Worm (Caenorhabditis elegans): Measurements from ENCODE around the gene popl-1.

popl-1 gene

DNA sequence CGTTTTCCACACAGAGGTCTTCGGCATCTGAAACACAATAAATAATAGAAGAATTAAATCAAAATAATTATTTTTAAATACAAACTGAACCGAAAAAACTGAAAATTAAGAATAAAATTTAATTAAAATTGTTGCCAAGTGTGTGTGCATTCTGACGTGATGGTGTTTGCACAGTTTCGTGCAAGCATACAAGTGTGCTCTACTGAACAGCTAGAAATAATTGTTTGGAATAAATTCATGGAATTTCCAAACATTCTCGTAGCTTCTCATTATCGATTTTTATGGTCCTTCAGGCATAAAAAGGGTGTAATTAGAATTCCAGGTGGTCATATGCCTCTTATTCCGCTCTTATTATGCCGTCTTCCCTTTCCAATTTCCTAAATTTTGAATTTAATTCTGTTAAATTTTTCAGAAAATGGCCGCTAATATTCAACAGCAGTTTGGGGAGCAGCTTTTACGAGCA is 1.1 kb upstream of the popl-1 start, which contains the start of the genes mrps-17 and txdc-9 (continued):
- TF ChIP-seq ceh-44 (GFP tag; IDR thresholded peaks at IDR 0.05) = no peak
- TF ChIP-seq hlh-30 (tag; optimal IDR thresholded peaks at IDR 0.05; ENCODE audit: insufficient read depth) = no peak
- TF ChIP-seq nhr-6 (tag; optimal IDR thresholded peaks at IDR 0.05) = peak; percentile 84
- no peak for TF ChIP-seq D1046.2 (GFP tag; IDR thresholded peaks at IDR 0.05)
- no peak for TF ChIP-seq zip-2 (tag; optimal IDR thresholded peaks at IDR 0.05)
- no peak for TF ChIP-seq mep-1 (tag; optimal IDR thresholded peaks at IDR 0.05)
- no peak for TF ChIP-seq madf-9 (GFP tag; conservative IDR thresholded peaks at IDR 0.05)
- no peak for TF ChIP-seq lin-39 (tag; optimal IDR thresholded peaks at IDR 0.05)
- no peak for TF ChIP-seq nhr-41 (GFP tag; IDR thresholded peaks at IDR 0.05)
- no peak for TF ChIP-seq F44E2.7 (GFP tag; IDR thresholded peaks at IDR 0.05)
- TF ChIP-seq nhr-77 (tag; optimal IDR thresholded peaks at IDR 0.05) = peak; percentile 56

DNA sequence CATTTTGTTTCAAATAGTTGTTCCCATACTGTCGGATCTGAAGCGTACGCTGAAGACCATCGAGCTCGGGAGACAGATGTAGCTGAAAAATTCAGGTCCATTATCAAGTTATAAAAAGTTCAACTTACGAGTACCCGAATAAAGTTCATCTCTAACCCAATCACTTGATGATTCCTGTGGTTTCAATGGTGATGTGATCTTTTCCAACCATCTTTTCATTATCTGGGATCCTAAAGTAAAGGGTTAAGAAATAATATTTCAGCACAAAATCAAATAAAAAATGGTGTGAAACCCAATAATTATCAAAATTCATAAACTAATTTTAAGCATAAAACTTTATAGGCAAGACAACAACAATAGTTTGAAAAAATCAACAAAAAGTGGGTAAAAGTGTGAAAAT is 3.5 kb downstream of the popl-1 start, which contains the start of gene C05D11.8:
TSS of gene C05D11.8 (minus strand) at position 101 of the 400 bp plus-strand sequence.
- no peak for TF ChIP-seq ceh-32 (tag; optimal IDR thresholded peaks at IDR 0.05; ENCODE audit: poor library complexity)
- no peak for TF ChIP-seq ama-1 (optimal IDR thresholded peaks at IDR 0.05)
- no peak for TF ChIP-seq nhr-237 (tag; optimal IDR thresholded peaks at IDR 0.05)
- TF ChIP-seq lin-13 (GFP tag; optimal IDR thresholded peaks at IDR 0.05) = no peak
- no peak for TF ChIP-seq ceh-20 (GFP tag; IDR thresholded peaks at IDR 0.05)
- no peak for TF ChIP-seq ceh-62 (tag; optimal IDR thresholded peaks at IDR 0.05)
- no peak for TF ChIP-seq duxl-1 (tag; optimal IDR thresholded peaks at IDR 0.05; ENCODE audit: poor library complexity)
- no peak for TF ChIP-seq mep-1 (tag; optimal IDR thresholded peaks at IDR 0.05)
- TF ChIP-seq pqm-1 (tag; optimal IDR thresholded peaks at IDR 0.05) = no peak
- TF ChIP-seq lsy-2 (tag; optimal IDR thresholded peaks at IDR 0.05) = no peak
- TF ChIP-seq madf-9 (GFP tag; conservative IDR thresholded peaks at IDR 0.05) = no peak
- no peak for TF ChIP-seq aly-2 (tag; optimal IDR thresholded peaks at IDR 0.05)
- no peak for TF ChIP-seq zfp-2 (tag; optimal IDR thresholded peaks at IDR 0.05)

DNA sequence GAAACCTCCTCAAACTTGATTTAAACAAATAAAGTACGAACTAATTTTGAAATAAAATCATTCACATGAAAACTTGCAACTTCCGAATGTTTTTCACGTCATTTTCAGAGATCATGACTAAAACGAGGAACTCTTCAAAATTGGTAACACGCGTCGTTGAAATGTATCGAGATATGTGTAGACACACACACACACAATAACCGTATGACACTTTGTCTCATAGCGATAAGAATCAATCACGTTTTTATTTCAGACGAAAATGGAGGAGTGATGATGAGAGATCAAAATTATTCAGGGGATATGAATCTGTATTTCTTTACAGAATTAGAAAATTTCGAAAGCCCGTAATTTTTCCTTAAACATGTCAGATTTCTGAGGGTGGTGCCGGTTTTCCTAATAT is 8.0 kb downstream of the popl-1 start:
- 0 out of 2 replicates have a peak, but pooled peaks have one; percentile 24 for TF ChIP-seq ceh-20 (GFP tag; IDR thresholded peaks at IDR 0.05)
- TF ChIP-seq php-3 (GFP tag; IDR thresholded peaks at IDR 0.05) = peak; percentile 19; the same call in 1 of the 2 replicates
- peak; percentile 86 for TF ChIP-seq hlh-30 (tag; optimal IDR thresholded peaks at IDR 0.05; ENCODE audit: insufficient read depth)
- peak in 1 of 2 experiments; percentile 94 for TF ChIP-seq unc-62 (GFP tag; optimal IDR thresholded peaks at IDR 0.05 in 1 of 2)
- no peak for TF ChIP-seq unc-62 (tag; optimal IDR thresholded peaks at IDR 0.05)
- peak; percentile 73 for TF ChIP-seq dmd-6 (GFP tag; IDR thresholded peaks at IDR 0.05)
- TF ChIP-seq nhr-111 (GFP tag; optimal IDR thresholded peaks at IDR 0.05) = no peak
- TF ChIP-seq mep-1 (tag; optimal IDR thresholded peaks at IDR 0.05) = peak; percentile 5
- TF ChIP-seq ZK546.5 (tag; optimal IDR thresholded peaks at IDR 0.05) = no peak
- 0 out of 2 replicates have a peak, but pooled peaks have one; percentile 24 for TF ChIP-seq mdt-29 (GFP tag; IDR thresholded peaks at IDR 0.05)
- peak; percentile 59 for TF ChIP-seq dve-1 (tag; optimal IDR thresholded peaks at IDR 0.05; ENCODE audit: insufficient read depth)
- TF ChIP-seq zip-11 (GFP tag; IDR thresholded peaks at IDR 0.05) = no peak
- peak; percentile 4 for TF ChIP-seq nhr-77 (tag; optimal IDR thresholded peaks at IDR 0.05)
- TF ChIP-seq T20F7.1 (GFP tag; optimal IDR thresholded peaks at IDR 0.05) = peak; percentile 59
- peak; percentile 40 for TF ChIP-seq hlh-11 (tag; optimal IDR thresholded peaks at IDR 0.05)
- peak in 1 of 2 experiments; percentile 30 for TF ChIP-seq mdl-1 (tag; optimal IDR thresholded peaks at IDR 0.05)
- peak; percentile 73 for TF ChIP-seq nhr-28 (tag; optimal IDR thresholded peaks at IDR 0.05)
- TF ChIP-seq mxl-3 (GFP tag; optimal IDR thresholded peaks at IDR 0.05) = peak; percentile 71
- TF ChIP-seq nhr-42 (GFP tag; IDR thresholded peaks at IDR 0.05) = no peak

Data from whole organism, L4 larva.